Fruit fly (Drosophila melanogaster): Measurements from ENCODE around the gene tara.
A peak's percentile ranks its signal among the peaks of the same experiment; 100 is the strongest.

The tara gene

dm6 chr3R:16254616-16255601, 29.5 kb downstream of the tara start (continued):
- TF ChIP-seq CG2678 (tag; optimal IDR thresholded peaks at IDR 0.05), result peak; percentile 22
- TF ChIP-seq pzg (GFP tag; optimal IDR thresholded peaks at IDR 0.05), result peak; percentile 1
- peak; percentile 45 for TF ChIP-seq CG8290 (GFP tag; optimal IDR thresholded peaks at IDR 0.05)
- peak; percentile 2 to 66 for TF ChIP-seq CG8290 (tag; optimal IDR thresholded peaks at IDR 0.05)
- no peak for TF ChIP-seq Sox102F (GFP tag; optimal IDR thresholded peaks at IDR 0.05)
- TF ChIP-seq Med (GFP tag), result peak; percentile 52
- peak; percentile 97 for TF ChIP-seq CG15601 (tag; optimal IDR thresholded peaks at IDR 0.05)
- peak; percentile 53 for TF ChIP-seq exex (tag; optimal IDR thresholded peaks at IDR 0.05)
- peak; percentile 42 for TF ChIP-seq CG6254 (GFP tag; optimal IDR thresholded peaks at IDR 0.05)
- peak; percentile 90 for TF ChIP-seq tap (tag; optimal IDR thresholded peaks at IDR 0.05)
- peak; percentile 43 for TF ChIP-seq gcm (GFP tag; optimal IDR thresholded peaks at IDR 0.05)
- peak; percentile 97 for TF ChIP-seq stwl (tag; optimal IDR thresholded peaks at IDR 0.05)
- TF ChIP-seq CG10147 (GFP tag; optimal IDR thresholded peaks at IDR 0.05), result peak; percentile 22
- peak in 1 of 2 experiments; percentile 13 for TF ChIP-seq dpn (GFP tag; optimal IDR thresholded peaks at IDR 0.05)
- TF ChIP-seq kah (GFP tag; optimal IDR thresholded peaks at IDR 0.05), result peak; percentile 2
- TF ChIP-seq CG15514 (GFP tag; optimal IDR thresholded peaks at IDR 0.05), result peak; percentile 55
- no peak for TF ChIP-seq CG10209 (GFP tag; optimal IDR thresholded peaks at IDR 0.05)
- peak; percentile 39 for TF ChIP-seq Hey (tag; optimal IDR thresholded peaks at IDR 0.05)
- no peak for TF ChIP-seq CG1529 (GFP tag; optimal IDR thresholded peaks at IDR 0.05)
- TF ChIP-seq da (GFP tag; optimal IDR thresholded peaks at IDR 0.05), result peak; percentile 14
- TF ChIP-seq Bgb (GFP tag; IDR thresholded peaks at IDR 0.05; ENCODE audit: partially characterized antibody), result no peak
- TF ChIP-seq CG34376 (GFP tag; optimal IDR thresholded peaks at IDR 0.05), result peak; percentile 52
- peak; percentile 11 for TF ChIP-seq dmrt99B (tag; optimal IDR thresholded peaks at IDR 0.05)
- TF ChIP-seq BEAF-32 (GFP tag; optimal IDR thresholded peaks at IDR 0.05), result peak; percentile 6
- TF ChIP-seq CG31365 (tag; optimal IDR thresholded peaks at IDR 0.05), result peak; percentile 27
- peak; percentile 25 for TF ChIP-seq CG8924 (tag; optimal IDR thresholded peaks at IDR 0.05)
- peak; percentile 9 for TF ChIP-seq CG17385 (GFP tag; optimal IDR thresholded peaks at IDR 0.05)
- no peak for TF ChIP-seq nom (GFP tag; optimal IDR thresholded peaks at IDR 0.05)
- TF ChIP-seq corto (GFP tag; optimal IDR thresholded peaks at IDR 0.05), result no peak
- TF ChIP-seq sens (GFP tag), result peak; percentile 78
- TF ChIP-seq CG13775 (GFP tag; optimal IDR thresholded peaks at IDR 0.05), result no peak
- TF ChIP-seq Kr (GFP tag; optimal IDR thresholded peaks at IDR 0.05), result peak; percentile 23
- TF ChIP-seq her (GFP tag; optimal IDR thresholded peaks at IDR 0.05), result peak; percentile 14
- peak; percentile 41 for TF ChIP-seq Sry-δ (GFP tag; optimal IDR thresholded peaks at IDR 0.05)
- no peak for TF ChIP-seq vfl (GFP tag; optimal IDR thresholded peaks at IDR 0.05)
- peak; percentile 70 for TF ChIP-seq CG5180 (GFP tag; optimal IDR thresholded peaks at IDR 0.05)
- TF ChIP-seq onecut (GFP tag; IDR thresholded peaks at IDR 0.05), result peak; percentile 49
- TF ChIP-seq scrt (GFP tag; optimal IDR thresholded peaks at IDR 0.05), result peak; percentile 1
- TF ChIP-seq sima (GFP tag; optimal IDR thresholded peaks at IDR 0.05), result no peak
- peak; percentile 17 for TF ChIP-seq sug (tag; optimal IDR thresholded peaks at IDR 0.05)
- peak; percentile 29 for TF ChIP-seq Dip3 (GFP tag; optimal IDR thresholded peaks at IDR 0.05)
- no peak for TF ChIP-seq sob (GFP tag; IDR thresholded peaks at IDR 0.05)
- TF ChIP-seq ftz-f1 (GFP tag; optimal IDR thresholded peaks at IDR 0.05), result peak; percentile 49
- TF ChIP-seq Pdp1 (GFP tag; optimal IDR thresholded peaks at IDR 0.05), result peak in 1 of 2 experiments; percentile 50
- TF ChIP-seq HHEX (GFP tag; optimal IDR thresholded peaks at IDR 0.05), result peak; percentile 71
- no peak for TF ChIP-seq CG32772 (GFP tag; IDR thresholded peaks at IDR 0.05)
- TF ChIP-seq CG2116 (GFP tag; optimal IDR thresholded peaks at IDR 0.05), result peak; percentile 40
